Worm (Caenorhabditis elegans): Measurements from ENCODE around the gene Y38A10A.2.

The Y38A10A.2 gene

ce11 chrV:6063330-6063729 lies at the start of gene Y38A10A.2:
Gene Y38A10A.2, minus strand, starts transcription at chrV:6063430.
- TF ChIP-seq hlh-15 (tag; optimal IDR thresholded peaks at IDR 0.05) (no peak), C08G9.2 (tag; optimal IDR thresholded peaks at IDR 0.05) (no peak), ceh-45 (GFP tag; IDR thresholded peaks at IDR 0.05) (no peak), unc-3 (GFP tag; conservative IDR thresholded peaks at IDR 0.05) (no peak), unc-3 (tag; optimal IDR thresholded peaks at IDR 0.05) (no peak), K09A11.1 (tag; optimal IDR thresholded peaks at IDR 0.05; ENCODE audit: insufficient read depth) (no peak), C38D4.7 (GFP tag; optimal IDR thresholded peaks at IDR 0.05) (no peak), che-1 (tag; optimal IDR thresholded peaks at IDR 0.05) (no peak), sdc-2 (tag; optimal IDR thresholded peaks at IDR 0.05) (no peak), T23F11.4 (GFP tag; optimal IDR thresholded peaks at IDR 0.05) (no peak), ref-2 (tag; optimal IDR thresholded peaks at IDR 0.05) (no peak), unc-42 (tag; optimal IDR thresholded peaks at IDR 0.05) (no peak), ceh-19 (GFP tag; optimal IDR thresholded peaks at IDR 0.05) (no peak), ceh-22 (tag; optimal IDR thresholded peaks at IDR 0.05) (no peak), nfya-1 (tag; optimal IDR thresholded peaks at IDR 0.05) (no peak), ceh-48 (tag; optimal IDR thresholded peaks at IDR 0.05) (no peak), K02D7.2 (tag; optimal IDR thresholded peaks at IDR 0.05) (no peak), sox-2 (GFP tag; IDR thresholded peaks at IDR 0.05) (no peak), dmd-4 (tag; optimal IDR thresholded peaks at IDR 0.05; ENCODE audit: borderline replicate concordance) (no peak)

ce11 chrV:6112823-6113222 lies 49.6 kb upstream of the Y38A10A.2 start, which contains the start of gene F17A9.5:
Gene F17A9.5, minus strand, starts transcription at chrV:6112997.
- TF ChIP-seq nhr-232 (tag; optimal IDR thresholded peaks at IDR 0.05) (no peak), ref-2 (tag; optimal IDR thresholded peaks at IDR 0.05) (no peak), hlh-13 (GFP tag; optimal IDR thresholded peaks at IDR 0.05) (no peak), sox-2 (GFP tag; IDR thresholded peaks at IDR 0.05) (no peak), hlh-6 (tag; optimal IDR thresholded peaks at IDR 0.05) (no peak), ztf-16 (tag; optimal IDR thresholded peaks at IDR 0.05) (no peak), zip-5 (tag; optimal IDR thresholded peaks at IDR 0.05) (no peak), ceh-6 (GFP tag; optimal IDR thresholded peaks at IDR 0.05) (no peak), Y22D7AL.16 (tag; optimal IDR thresholded peaks at IDR 0.05) (no peak), rnt-1 (tag; optimal IDR thresholded peaks at IDR 0.05) (no peak), elt-2 (tag; optimal IDR thresholded peaks at IDR 0.05) (no peak), pros-1 (tag; optimal IDR thresholded peaks at IDR 0.05) (no peak), dmd-4 (tag; optimal IDR thresholded peaks at IDR 0.05; ENCODE audit: borderline replicate concordance) (no peak), lin-11 (tag; optimal IDR thresholded peaks at IDR 0.05) (no peak), ceh-30 (tag; optimal IDR thresholded peaks at IDR 0.05) (no peak), ceh-18 (tag; optimal IDR thresholded peaks at IDR 0.05) (no peak), ceh-9 (tag; optimal IDR thresholded peaks at IDR 0.05) (no peak)

DNA sequence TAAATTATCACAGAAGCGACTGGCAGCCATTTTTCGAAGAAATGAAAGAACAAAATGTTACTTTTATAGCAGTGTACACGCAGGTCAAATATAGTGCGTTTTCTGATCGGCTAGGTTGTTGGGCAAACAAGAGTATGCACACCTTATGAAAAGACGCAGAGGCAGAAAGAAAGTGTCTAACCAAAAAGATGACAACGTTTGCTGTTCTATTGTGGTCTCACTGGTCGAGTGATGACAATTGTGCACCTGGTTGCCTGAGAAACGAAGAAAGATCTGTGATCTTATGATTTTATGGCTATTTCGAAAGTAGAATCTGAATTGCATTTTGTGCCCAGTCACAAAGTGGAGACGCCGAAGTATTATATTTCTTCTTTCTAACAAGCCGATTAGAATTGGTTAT lies 47.3 kb upstream of the Y38A10A.2 start, which contains the start of gene F17A9.4:
Gene F17A9.4, minus strand, starts transcription at position 97 of the 400 bp plus-strand sequence.
- peak; percentile 28 for TF ChIP-seq pqm-1 (tag; optimal IDR thresholded peaks at IDR 0.05)
- TF ChIP-seq che-1 (tag; optimal IDR thresholded peaks at IDR 0.05): no peak

DNA sequence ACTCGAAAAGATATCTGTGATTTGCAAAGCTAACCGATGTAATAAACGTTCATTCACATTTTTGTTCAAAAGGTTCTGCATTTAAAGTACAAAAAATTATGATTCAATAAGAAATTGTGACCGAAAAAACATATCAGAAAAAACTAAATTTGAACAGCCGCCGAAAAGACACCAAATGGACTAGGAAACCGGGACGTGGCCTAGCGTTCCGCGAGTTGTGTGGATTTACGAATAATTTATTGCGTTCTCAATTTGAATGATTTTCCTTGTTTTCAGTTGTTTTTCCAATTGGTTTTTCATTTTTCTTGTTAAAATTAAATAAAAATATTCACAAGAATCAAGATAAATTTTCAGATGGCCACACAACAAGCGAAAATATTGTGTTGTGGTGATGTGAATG lies 44.2 kb upstream of the Y38A10A.2 start, which contains the start of gene cwf-19L1:
Gene cwf-19L1, plus strand, starts transcription at position 355 of the 400 bp plus-strand sequence.
- no peak for TF ChIP-seq unc-86 (tag; optimal IDR thresholded peaks at IDR 0.05)
- no peak for TF ChIP-seq sox-2 (GFP tag; IDR thresholded peaks at IDR 0.05)
- TF ChIP-seq pha-2 (tag; optimal IDR thresholded peaks at IDR 0.05): no peak
- peak; percentile 47 for TF ChIP-seq rnt-1 (tag; optimal IDR thresholded peaks at IDR 0.05)
- no peak for TF ChIP-seq hlh-15 (tag; optimal IDR thresholded peaks at IDR 0.05)
- TF ChIP-seq mec-3 (tag; optimal IDR thresholded peaks at IDR 0.05; ENCODE audit: borderline replicate concordance): no peak
- no peak for TF ChIP-seq elt-4 (tag; optimal IDR thresholded peaks at IDR 0.05)
- no peak for TF ChIP-seq pax-1 (tag; optimal IDR thresholded peaks at IDR 0.05)
- peak; percentile 87 for TF ChIP-seq ceh-31 (tag; optimal IDR thresholded peaks at IDR 0.05)
- TF ChIP-seq ceh-19 (GFP tag; optimal IDR thresholded peaks at IDR 0.05): no peak
- TF ChIP-seq npax-4 (tag; optimal IDR thresholded peaks at IDR 0.05): no peak
- no peak for TF ChIP-seq pqm-1 (tag; optimal IDR thresholded peaks at IDR 0.05)
- TF ChIP-seq ceh-6 (GFP tag; optimal IDR thresholded peaks at IDR 0.05): no peak
- TF ChIP-seq zip-5 (tag; optimal IDR thresholded peaks at IDR 0.05): peak; percentile 61
- TF ChIP-seq ama-1 (optimal IDR thresholded peaks at IDR 0.05): no peak
- no peak for TF ChIP-seq unc-3 (GFP tag; conservative IDR thresholded peaks at IDR 0.05)
- no peak for TF ChIP-seq unc-3 (tag; optimal IDR thresholded peaks at IDR 0.05)
- no peak for TF ChIP-seq eyg-1 (tag; optimal IDR thresholded peaks at IDR 0.05)
- TF ChIP-seq che-1 (tag; optimal IDR thresholded peaks at IDR 0.05): no peak
- no peak for TF ChIP-seq ztf-16 (tag; optimal IDR thresholded peaks at IDR 0.05)
- no peak for TF ChIP-seq unc-55 (GFP tag; optimal IDR thresholded peaks at IDR 0.05)
- TF ChIP-seq fax-1 (tag; optimal IDR thresholded peaks at IDR 0.05): no peak
- peak; percentile 67 for TF ChIP-seq tbx-2 (tag; optimal IDR thresholded peaks at IDR 0.05)
- peak; percentile 42 for TF ChIP-seq nfya-1 (tag; optimal IDR thresholded peaks at IDR 0.05)
- TF ChIP-seq ceh-2 (tag; optimal IDR thresholded peaks at IDR 0.05): peak; percentile 78
- no peak for TF ChIP-seq fkh-6 (tag; optimal IDR thresholded peaks at IDR 0.05)

Measured in whole organism, late embryonic.